Worm (Caenorhabditis elegans) whole organism, late embryonic: Measurements from ENCODE around the gene rpl-38.
A peak's percentile ranks its signal among the peaks of the same experiment; 100 is the strongest.

Source experiments
- C08G9.2 ChIP-seq: sonication (generic microtip); optimal IDR thresholded peaks from 2 replicates; lab custom pipeline; 2016; ENCODE audit warnings: mild to moderate bottlenecking, missing genetic modification characterization, moderate library complexity, missing compliant biosample characterization
- F13H6.1 ChIP-seq: sonication (generic microtip); optimal IDR thresholded peaks from 2 replicates; lab custom pipeline; 2016; ENCODE audit warnings: missing genetic modification characterization, missing compliant biosample characterization
- K02D7.2 ChIP-seq: sonication (generic microtip); optimal IDR thresholded peaks from 2 replicates; lab custom pipeline; 2017; ENCODE audit warnings: mild to moderate bottlenecking, missing genetic modification characterization, missing compliant biosample characterization
- Y22D7AL.16 ChIP-seq: sonication (generic microtip); optimal IDR thresholded peaks from 2 replicates; lab custom pipeline; 2016; ENCODE audit warnings: missing genetic modification characterization, missing compliant biosample characterization
- ahr-1 ChIP-seq: sonication (generic microtip); optimal IDR thresholded peaks from 2 replicates; lab custom pipeline; 2016; ENCODE audit warnings: missing genetic modification characterization, missing compliant biosample characterization
- ama-1 ChIP-seq: fragments of 150-350 bp; optimal IDR thresholded peaks from 2 replicates; lab custom pipeline; 2014
- ceh-18 ChIP-seq: sonication (generic microtip); optimal IDR thresholded peaks from 2 replicates; lab custom pipeline; 2016; ENCODE audit warnings: missing genetic modification characterization, missing compliant biosample characterization
- ceh-24 ChIP-seq: sonication (generic microtip); optimal IDR thresholded peaks from 2 replicates; lab custom pipeline; 2016; ENCODE audit warnings: mild to moderate bottlenecking, missing genetic modification characterization, missing compliant biosample characterization
- ceh-31 ChIP-seq: sonication (generic microtip); optimal IDR thresholded peaks from 2 replicates; lab custom pipeline; 2016; ENCODE audit warnings: missing genetic modification characterization, missing compliant biosample characterization
- ceh-34 ChIP-seq: sonication (generic microtip); optimal IDR thresholded peaks from 2 replicates; lab custom pipeline; 2016; ENCODE audit warnings: mild to moderate bottlenecking, missing genetic modification characterization, missing compliant biosample characterization
- ceh-45 ChIP-seq: fragments of 200-800 bp; sonication (Bioruptor generic); IDR thresholded peaks from 2 replicates; pipeline ENCODE4 v1.3.6; 2022; ENCODE audit warnings: missing genetic modification reagents, missing genetic modification characterization, missing compliant biosample characterization
- ceh-48 ChIP-seq: sonication (generic microtip); optimal IDR thresholded peaks from 2 replicates; lab custom pipeline; 2016; ENCODE audit warnings: missing genetic modification characterization, inconsistent platforms, missing compliant biosample characterization
- ceh-6 ChIP-seq: fragments of 200-800 bp; sonication (Bioruptor generic); optimal IDR thresholded peaks from 2 replicates; lab custom pipeline; 2018; ENCODE audit warnings: mild to moderate bottlenecking, missing genetic modification characterization, missing compliant biosample characterization
- ceh-9 ChIP-seq: sonication (generic microtip); optimal IDR thresholded peaks from 2 replicates; lab custom pipeline; 2016; ENCODE audit warnings: mild to moderate bottlenecking, missing genetic modification characterization, inconsistent platforms, missing compliant biosample characterization
- elt-2 ChIP-seq: sonication (generic microtip); optimal IDR thresholded peaks from 2 replicates; lab custom pipeline; 2016; ENCODE audit warnings: missing genetic modification reagents, missing genetic modification characterization, missing compliant biosample characterization
- elt-4 ChIP-seq: sonication (generic microtip); optimal IDR thresholded peaks from 2 replicates; lab custom pipeline; 2016; ENCODE audit warnings: missing genetic modification characterization, missing compliant biosample characterization
- ets-4 ChIP-seq: sonication (generic microtip); optimal IDR thresholded peaks from 2 replicates; lab custom pipeline; 2016; ENCODE audit warnings: missing genetic modification characterization, missing compliant biosample characterization
- fax-1 ChIP-seq: sonication (generic microtip); optimal IDR thresholded peaks from 2 replicates; lab custom pipeline; 2016; ENCODE audit warnings: missing genotype, missing genetic modification characterization, missing compliant biosample characterization
- fkh-6 ChIP-seq: sonication (generic microtip); optimal IDR thresholded peaks from 2 replicates; lab custom pipeline; 2016; ENCODE audit warnings: missing genetic modification characterization, missing compliant biosample characterization
- gmeb-2 ChIP-seq: sonication (generic microtip); optimal IDR thresholded peaks from 2 replicates; lab custom pipeline; 2016; ENCODE audit warnings: missing genetic modification characterization, inconsistent platforms, missing compliant biosample characterization
- hlh-15 ChIP-seq: sonication (generic microtip); optimal IDR thresholded peaks from 2 replicates; lab custom pipeline; 2016; ENCODE audit warnings: missing genetic modification characterization, missing compliant biosample characterization
- hlh-30 ChIP-seq: sonication (generic microtip); optimal IDR thresholded peaks from 2 replicates; lab custom pipeline; 2017; ENCODE audit warnings: antibody characterized with exemption, missing genetic modification characterization, missing compliant biosample characterization; ENCODE audit not compliant: insufficient read depth
- hlh-8 ChIP-seq: sonication (generic microtip); optimal IDR thresholded peaks from 2 replicates; lab custom pipeline; 2016; ENCODE audit warnings: missing genotype, missing genetic modification characterization, missing compliant biosample characterization
- lin-11 ChIP-seq: fragments of 200-800 bp; sonication (Bioruptor generic); optimal IDR thresholded peaks from 2 replicates; lab custom pipeline; 2018; ENCODE audit warnings: mild to moderate bottlenecking, missing genetic modification characterization, missing compliant biosample characterization
- madf-2 ChIP-seq: sonication (generic microtip); optimal IDR thresholded peaks from 2 replicates; lab custom pipeline; 2017; ENCODE audit warnings: missing genetic modification characterization, missing compliant biosample characterization
- mec-3 ChIP-seq: sonication (generic microtip); optimal IDR thresholded peaks from 2 replicates; lab custom pipeline; 2016; ENCODE audit warnings: borderline replicate concordance, missing genetic modification characterization, missing compliant biosample characterization
- nfya-1 ChIP-seq: sonication (generic microtip); optimal IDR thresholded peaks from 2 replicates; lab custom pipeline; 2017; ENCODE audit warnings: missing genetic modification characterization, mild to moderate bottlenecking, missing compliant biosample characterization, antibody characterized with exemption, moderate library complexity
- nhr-11 ChIP-seq: fragments of 150-350 bp; optimal IDR thresholded peaks from 2 replicates; lab custom pipeline; 2014; ENCODE audit warnings: missing biosample characterization, missing genetic modification characterization
- npax-4 ChIP-seq: sonication (generic microtip); optimal IDR thresholded peaks from 2 replicates; lab custom pipeline; 2016; ENCODE audit warnings: missing genetic modification characterization, missing compliant biosample characterization
- odd-2 ChIP-seq: sonication (generic microtip); optimal IDR thresholded peaks from 2 replicates; lab custom pipeline; 2017; ENCODE audit warnings: antibody characterized with exemption, mild to moderate bottlenecking, missing genetic modification characterization, missing compliant biosample characterization
- pag-3 ChIP-seq: sonication (generic microtip); optimal IDR thresholded peaks from 2 replicates; lab custom pipeline; 2016; ENCODE audit warnings: missing compliant biosample characterization, missing genetic modification characterization, borderline replicate concordance
- pax-1 ChIP-seq: fragments of 150-350 bp; optimal IDR thresholded peaks from 2 replicates; lab custom pipeline; 2014; ENCODE audit warnings: missing biosample characterization, missing genetic modification characterization
- pros-1 ChIP-seq: fragments of 150-350 bp; optimal IDR thresholded peaks from 2 replicates; lab custom pipeline; 2014; ENCODE audit warnings: missing biosample characterization, missing genetic modification reagents, missing genetic modification characterization
- sdc-2 ChIP-seq: sonication (generic microtip); optimal IDR thresholded peaks from 2 replicates; lab custom pipeline; 2016; ENCODE audit warnings: missing genotype, missing genetic modification characterization, missing compliant biosample characterization
- sox-2 ChIP-seq: fragments of 200-800 bp; sonication (Bioruptor generic); IDR thresholded peaks from 2 replicates; pipeline ENCODE4 v1.3.6; 2022; ENCODE audit warnings: missing genetic modification reagents, missing genetic modification characterization, missing compliant biosample characterization
- syd-9 ChIP-seq: sonication (generic microtip); optimal IDR thresholded peaks from 2 replicates; lab custom pipeline; 2016; ENCODE audit warnings: mild to moderate bottlenecking, missing genetic modification characterization, moderate library complexity, missing compliant biosample characterization
- tbx-2 ChIP-seq: sonication (generic microtip); optimal IDR thresholded peaks from 2 replicates; lab custom pipeline; 2016; ENCODE audit warnings: missing genetic modification characterization, missing compliant biosample characterization
- tbx-7 ChIP-seq: sonication (generic microtip); optimal IDR thresholded peaks from 2 replicates; lab custom pipeline; 2016; ENCODE audit warnings: missing genotype, missing genetic modification characterization, missing compliant biosample characterization
- ttx-3 ChIP-seq: sonication (generic microtip); optimal IDR thresholded peaks from 2 replicates; lab custom pipeline; 2016; ENCODE audit warnings: missing genetic modification reagents, missing genetic modification characterization, missing compliant biosample characterization
- unc-3 ChIP-seq, 2 experiments: fragments of 200-800 bp in 1 of 2; sonication (Bioruptor generic) in 1 of 2; sonication (generic microtip) in 1 of 2; conservative IDR thresholded peaks in 1 of 2; optimal IDR thresholded peaks in 1 of 2; 2 replicates each; pipeline versions ENCODE4 v1.3.6 to Lab custom; 2016 to 2022; ENCODE audit warnings: missing compliant biosample characterization in 2 of 2, missing genetic modification characterization in 2 of 2, missing genetic modification reagents in 1 of 2
- unc-42 ChIP-seq: sonication (generic microtip); optimal IDR thresholded peaks from 2 replicates; lab custom pipeline; 2016; ENCODE audit warnings: missing genotype, missing genetic modification characterization, missing compliant biosample characterization
- unc-86 ChIP-seq: sonication (generic microtip); optimal IDR thresholded peaks from 2 replicates; lab custom pipeline; 2016; ENCODE audit warnings: missing genetic modification characterization, missing compliant biosample characterization
- zip-5 ChIP-seq: sonication (generic microtip); optimal IDR thresholded peaks from 2 replicates; lab custom pipeline; 2016; ENCODE audit warnings: missing genetic modification characterization, missing compliant biosample characterization
- ztf-16 ChIP-seq: sonication (generic microtip); optimal IDR thresholded peaks from 2 replicates; lab custom pipeline; 2017; ENCODE audit warnings: missing genetic modification characterization, missing compliant biosample characterization

Gene rpl-38

ce11 chrV:15511613-15512216 lies at the start of gene rpl-38:
TSS of gene rpl-38 (plus strand) at chrV:15512166.
- no peak for TF ChIP-seq ahr-1 (tag; lab: Kevin White, UChicago)
- peak; percentile 90 for TF ChIP-seq nfya-1
- peak; percentile 37 for TF ChIP-seq ceh-34 (tag; lab: Kevin White, UChicago)
- TF ChIP-seq tbx-2 (tag; lab: Kevin White, UChicago), result peak; percentile 40
- TF ChIP-seq unc-42 (tag; lab: Kevin White, UChicago), result peak; percentile 94
- peak; percentile 56 for TF ChIP-seq ceh-31 (tag; lab: Kevin White, UChicago)
- TF ChIP-seq pax-1 (tag; lab: Kevin White, UChicago), result peak; percentile 14
- TF ChIP-seq elt-2 (tag; lab: Kevin White, UChicago), result peak; percentile 0
- TF ChIP-seq ceh-9 (tag; lab: Kevin White, UChicago), result no peak
- TF ChIP-seq ceh-18 (tag; lab: Kevin White, UChicago), result peak; percentile 38

- TF ChIP-seq nhr-11 (tag; lab: Kevin White, UChicago), result no peak
- TF ChIP-seq K02D7.2 (tag; lab: Kevin White, UChicago), result no peak
- TF ChIP-seq zip-5 (tag; lab: Kevin White, UChicago), result no peak
These were observed 47.6 kb upstream of the rpl-38 start, which contains the start of gene rocf-1 for ce11 chrV:15464402-15464801. TSS of gene rocf-1 (minus strand) at chrV:15464502.

ce11 chrV:15465032-15465727 lies 46.8 kb upstream of the rpl-38 start, which contains the start of gene pqn-71:
TSS of gene pqn-71 (plus strand) at chrV:15465677.
- TF ChIP-seq ceh-45 (GFP tag; lab: Robert Waterston, UW) (peak; percentile 73), hlh-15 (peak; percentile 69), tbx-7 (peak; percentile 61), odd-2 (tag; lab: Kevin White, UChicago) (no peak), C08G9.2 (tag; lab: Kevin White, UChicago) (peak; percentile 79), ama-1 (lab: Kevin White, UChicago) (no peak), nhr-11 (tag; lab: Kevin White, UChicago) (no peak), ceh-9 (tag; lab: Kevin White, UChicago) (peak; percentile 18), sox-2 (GFP tag; lab: Robert Waterston, UW) (peak; percentile 72), hlh-8 (tag; lab: Kevin White, UChicago) (peak; percentile 39), fkh-6 (peak; percentile 83), hlh-30 (tag; lab: Kevin White, UChicago) (peak; percentile 47), npax-4 (tag; lab: Kevin White, UChicago) (peak; percentile 71), sdc-2 (tag; lab: Kevin White, UChicago) (peak; percentile 80), ceh-6 (peak; percentile 79), ceh-24 (peak; percentile 66), nfya-1 (peak; percentile 77), fax-1 (tag; lab: Kevin White, UChicago) (peak; percentile 80), elt-2 (tag; lab: Kevin White, UChicago) (peak; percentile 91), ceh-34 (tag; lab: Kevin White, UChicago) (peak; percentile 86), ahr-1 (tag; lab: Kevin White, UChicago) (peak; percentile 40), unc-42 (tag; lab: Kevin White, UChicago) (peak; percentile 2), pag-3 (tag; lab: Kevin White, UChicago) (peak; percentile 30), unc-86 (tag; lab: Kevin White, UChicago) (peak; percentile 83), unc-3 (GFP tag; conservative IDR thresholded peaks at IDR 0.05; lab: Robert Waterston, UW) (peak; percentile 75), unc-3 (tag; optimal IDR thresholded peaks at IDR 0.05; lab: Kevin White, UChicago) (peak; percentile 88), F13H6.1 (peak; percentile 76), mec-3 (tag; lab: Kevin White, UChicago) (no peak), syd-9 (tag; lab: Kevin White, UChicago) (peak; percentile 84), zip-5 (tag; lab: Kevin White, UChicago) (peak; percentile 50), ttx-3 (peak; percentile 84), ztf-16 (tag; lab: Kevin White, UChicago) (peak; percentile 71), gmeb-2 (tag; lab: Kevin White, UChicago) (peak; percentile 86), madf-2 (tag; lab: Kevin White, UChicago) (peak; percentile 90), ceh-18 (tag; lab: Kevin White, UChicago) (peak; percentile 72), lin-11 (tag; lab: Kevin White, UChicago) (peak; percentile 74), elt-4 (tag; lab: Kevin White, UChicago) (no peak), Y22D7AL.16 (tag; lab: Kevin White, UChicago) (peak; percentile 86), ceh-48 (tag; lab: Kevin White, UChicago) (peak; percentile 53), ets-4 (tag; lab: Kevin White, UChicago) (peak; percentile 34), pros-1 (tag; lab: Kevin White, UChicago) (peak; percentile 29), pax-1 (tag; lab: Kevin White, UChicago) (no peak)
